Fruit fly (Drosophila melanogaster) whole organism, pupa: ENCODE results near the gene mRRF1.
A peak's percentile ranks its signal among the peaks of the same experiment; 100 is the strongest.

Source experiments
- CG15710 ChIP-seq: fragments of 200-800 bp; sonication (Bioruptor generic); optimal IDR thresholded peaks from 2 replicates; lab custom pipeline; 2018; ENCODE audit warnings: missing biosample characterization, mild to moderate bottlenecking, missing genetic modification characterization, moderate library complexity
- CG17806 ChIP-seq: fragments of 200-800 bp; sonication (Bioruptor generic); optimal IDR thresholded peaks from 2 replicates; lab custom pipeline; 2018; ENCODE audit warnings: missing biosample characterization, mild to moderate bottlenecking, missing genetic modification characterization, moderate library complexity
- CG8301 ChIP-seq: fragments of 200-800 bp; sonication (Bioruptor generic); optimal IDR thresholded peaks from 2 replicates; lab custom pipeline; 2018; ENCODE audit warnings: missing biosample characterization, mild to moderate bottlenecking, missing genetic modification characterization
- CG9948 ChIP-seq: fragments of 200-800 bp; sonication (Bioruptor generic); optimal IDR thresholded peaks from 2 replicates; lab custom pipeline; 2018; ENCODE audit warnings: missing biosample characterization, mild to moderate bottlenecking, missing genetic modification characterization, moderate library complexity
- D1 ChIP-seq: fragments of 200-800 bp; sonication (Bioruptor generic); optimal IDR thresholded peaks from 2 replicates; lab custom pipeline; 2018; ENCODE audit warnings: missing biosample characterization, mild to moderate bottlenecking, missing genetic modification characterization, moderate library complexity
- EcR ChIP-seq: fragments of 200-800 bp; sonication (Bioruptor generic); optimal IDR thresholded peaks from 3 replicates; lab custom pipeline; 2019; ENCODE audit warnings: missing biosample characterization, missing genetic modification characterization, mild to moderate bottlenecking, moderate library complexity, missing genetic modification reagents
- Ets98B ChIP-seq: fragments of 200-800 bp; sonication (Bioruptor generic); IDR thresholded peaks from 2 replicates; pipeline ENCODE4 v1.3.6; 2022; ENCODE audit warnings: missing biosample characterization, missing genetic modification characterization
- Pif1A ChIP-seq: fragments of 200-800 bp; sonication (Bioruptor generic); optimal IDR thresholded peaks from 3 replicates; lab custom pipeline; 2016; ENCODE audit warnings: missing biosample characterization, missing genetic modification characterization
- Snoo ChIP-seq: fragments of 200-800 bp; sonication (Bioruptor generic); optimal IDR thresholded peaks from 3 replicates; lab custom pipeline; 2017; ENCODE audit warnings: missing biosample characterization, mild to moderate bottlenecking, missing genetic modification characterization, inconsistent platforms
- fd96Ca ChIP-seq: fragments of 200-800 bp; sonication (Bioruptor generic); IDR thresholded peaks from 3 replicates; pipeline ENCODE4 v1.3.6; 2022; ENCODE audit warnings: missing biosample characterization, missing genetic modification characterization
- gl ChIP-seq: fragments of 200-800 bp; sonication (Bioruptor generic); optimal IDR thresholded peaks from 2 replicates; lab custom pipeline; 2018; ENCODE audit warnings: missing biosample characterization, mild to moderate bottlenecking, missing genetic modification characterization
- rn ChIP-seq: fragments of 200-800 bp; sonication (Bioruptor generic); IDR thresholded peaks from 2 replicates; pipeline ENCODE4 v1.3.6; 2022; ENCODE audit warnings: missing biosample characterization, missing genetic modification characterization

dm6 chr3L:9397156-9397555 is 33.0 kb downstream of the mRRF1 start:
- TF ChIP-seq Pif1A (GFP tag; lab: Kevin White, UChicago) (peak; percentile 29), gl (peak; percentile 49), Snoo (no peak), Ets98B (GFP tag; lab: Robert Waterston, UW) (no peak), fd96Ca (GFP tag; lab: Robert Waterston, UW) (no peak), rn (GFP tag; lab: Robert Waterston, UW) (no peak), CG9948 (tag; lab: Kevin White, UChicago) (no peak), D1 (tag; lab: Kevin White, UChicago) (no peak), EcR (GFP tag; lab: Kevin White, UChicago) (no peak), CG17806 (tag; lab: Kevin White, UChicago) (no peak), CG15710 (no peak), CG8301 (tag; lab: Kevin White, UChicago) (no peak)
